Fruit fly (Drosophila melanogaster) whole organism, wandering third instar larva: Measurements from ENCODE around the gene CG31102.

Experiments used
- CG32264 ChIP-seq: fragments of 200-800 bp; sonication (Bioruptor generic); optimal IDR thresholded peaks from 2 replicates; lab custom pipeline; 2016; ENCODE audit warnings: missing biosample characterization, missing genetic modification characterization
- Myc ChIP-seq: fragments of >200 bp; optimal IDR thresholded peaks from 2 replicates; lab custom pipeline; 2017
- dsf ChIP-seq: sonication (Bioruptor generic); optimal IDR thresholded peaks from 2 replicates; lab custom pipeline; 2016; ENCODE audit warnings: missing biosample characterization, missing genetic modification characterization, borderline replicate concordance
- psq ChIP-seq: fragments of 200-800 bp; sonication (Bioruptor generic); optimal IDR thresholded peaks from 3 replicates; lab custom pipeline; 2017; ENCODE audit warnings: missing biosample characterization, mild to moderate bottlenecking, missing genetic modification characterization, moderate library complexity
- woc ChIP-seq: sonication (Bioruptor generic); optimal IDR thresholded peaks from 2 replicates; lab custom pipeline; 2016; ENCODE audit warnings: missing biosample characterization, mild to moderate bottlenecking, missing genetic modification characterization

DNA sequence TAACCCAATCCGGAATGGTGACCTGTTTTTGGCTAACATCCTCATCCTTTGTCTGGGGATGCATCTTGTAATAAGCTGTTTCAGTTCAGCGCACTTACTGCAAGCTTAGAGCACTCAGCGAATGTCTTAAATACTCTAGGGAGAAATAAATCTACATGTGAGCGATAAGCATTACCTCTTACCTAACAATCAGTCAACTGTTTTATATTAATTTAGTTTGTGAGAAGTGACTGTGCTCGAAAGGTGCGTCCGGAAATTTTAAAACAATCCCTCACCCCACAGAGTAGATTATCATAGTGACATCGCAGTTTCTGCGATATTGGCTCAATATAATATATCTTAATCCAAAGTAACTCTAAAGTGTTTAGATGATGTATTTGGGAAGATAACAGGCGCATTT lies 22.6 kb upstream of the CG31102 start, which contains the start of gene CG10553:
- TF ChIP-seq dsf (no peak), psq (no peak), woc (GFP tag; lab: Kevin White, UChicago) (no peak), CG32264 (GFP tag; lab: Kevin White, UChicago) (no peak), Myc (lab: Kevin White, UChicago) (no peak)
